Fruit fly (Drosophila melanogaster) whole organism, prepupa: Measurements from ENCODE around the gene CG3581.

Experiments used
- CG10669 ChIP-seq: fragments of 200-800 bp; sonication (Bioruptor generic); optimal IDR thresholded peaks from 3 replicates; lab custom pipeline; 2018; ENCODE audit warnings: missing biosample characterization, mild to moderate bottlenecking, missing genetic modification characterization, moderate library complexity
- CG11294 ChIP-seq: fragments of 200-800 bp; sonication (Bioruptor generic); IDR thresholded peaks from 2 replicates; pipeline ENCODE4 v1.3.6; 2022; ENCODE audit warnings: missing biosample characterization, missing genetic modification characterization
- CG11762 ChIP-seq: fragments of 200-800 bp; sonication (Bioruptor generic); optimal IDR thresholded peaks from 3 replicates; lab custom pipeline; 2016; ENCODE audit warnings: missing biosample characterization, missing genetic modification characterization; ENCODE audit not compliant: insufficient read depth
- CG1621 ChIP-seq: fragments of 200-800 bp; sonication (Bioruptor generic); optimal IDR thresholded peaks from 3 replicates; lab custom pipeline; 2018; ENCODE audit warnings: missing biosample characterization, mild to moderate bottlenecking, missing genetic modification characterization
- CG16779 ChIP-seq: fragments of 200-800 bp; sonication (Bioruptor generic); optimal IDR thresholded peaks from 3 replicates; lab custom pipeline; 2017; ENCODE audit warnings: missing biosample characterization, mild to moderate bottlenecking, missing genetic modification characterization
- CG31627 ChIP-seq: fragments of 200-800 bp; sonication (Bioruptor generic); optimal IDR thresholded peaks from 3 replicates; lab custom pipeline; 2016; ENCODE audit warnings: missing biosample characterization, missing genetic modification characterization
- CG32006 ChIP-seq: fragments of 200-800 bp; sonication (Bioruptor generic); optimal IDR thresholded peaks from 3 replicates; lab custom pipeline; 2017; ENCODE audit warnings: missing biosample characterization, mild to moderate bottlenecking, missing genetic modification characterization
- CG6163 ChIP-seq: fragments of 200-800 bp; sonication (Bioruptor generic); IDR thresholded peaks from 3 replicates; pipeline ENCODE4 v1.3.6; 2022; ENCODE audit warnings: missing biosample characterization, missing genetic modification characterization
- CG6276 ChIP-seq: fragments of 200-800 bp; sonication (Bioruptor generic); optimal IDR thresholded peaks from 2 replicates; lab custom pipeline; 2017; ENCODE audit warnings: missing biosample characterization, mild to moderate bottlenecking, missing genetic modification characterization
- CG6792 ChIP-seq: fragments of 200-800 bp; sonication (Bioruptor generic); optimal IDR thresholded peaks from 3 replicates; lab custom pipeline; 2016; ENCODE audit warnings: missing biosample characterization, missing genetic modification characterization
- CG6808 ChIP-seq: fragments of 200-800 bp; sonication (Bioruptor generic); optimal IDR thresholded peaks from 3 replicates; lab custom pipeline; 2017; ENCODE audit warnings: missing biosample characterization, missing genetic modification characterization, mild to moderate bottlenecking, moderate library complexity, missing genetic modification reagents
- CG8119 ChIP-seq: fragments of 200-800 bp; sonication (Bioruptor generic); IDR thresholded peaks from 3 replicates; pipeline ENCODE4 v1.3.6; 2022; ENCODE audit warnings: missing biosample characterization, missing genetic modification characterization
- CG8319 ChIP-seq: fragments of 200-800 bp; sonication (Bioruptor generic); optimal IDR thresholded peaks from 3 replicates; lab custom pipeline; 2016; ENCODE audit warnings: missing biosample characterization, missing genetic modification characterization
- CG8632 ChIP-seq: fragments of 200-800 bp; sonication (Bioruptor generic); optimal IDR thresholded peaks from 3 replicates; lab custom pipeline; 2016; ENCODE audit warnings: missing biosample characterization, missing genetic modification characterization
- CG9139 ChIP-seq: fragments of 200-800 bp; sonication (Bioruptor generic); optimal IDR thresholded peaks from 3 replicates; lab custom pipeline; 2017; ENCODE audit warnings: missing biosample characterization, mild to moderate bottlenecking, missing genetic modification characterization
- Eip75B ChIP-seq: fragments of 200-800 bp; sonication (Bioruptor generic); optimal IDR thresholded peaks from 3 replicates; lab custom pipeline; 2016; ENCODE audit warnings: missing biosample characterization, missing genetic modification characterization
- Eip78C ChIP-seq: fragments of 200-800 bp; sonication (Bioruptor generic); peaks from one replicate; lab custom pipeline; 2016; ENCODE audit warnings: missing biosample characterization, missing genetic modification characterization
- Ets21C ChIP-seq: fragments of 200-800 bp; sonication (Bioruptor generic); optimal IDR thresholded peaks from 3 replicates; lab custom pipeline; 2016; ENCODE audit warnings: missing biosample characterization, missing genetic modification characterization
- Ets96B ChIP-seq: fragments of 200-800 bp; optimal IDR thresholded peaks from 2 replicates; lab custom pipeline; 2019; ENCODE audit warnings: missing biosample characterization, mild to moderate bottlenecking, missing genetic modification characterization, moderate library complexity
- Gug ChIP-seq: fragments of 200-800 bp; sonication (Bioruptor generic); IDR thresholded peaks from 2 replicates; pipeline ENCODE4 v1.3.6; 2022; ENCODE audit warnings: missing biosample characterization, missing genetic modification characterization
- Hr38 ChIP-seq: sonication (Bioruptor generic); optimal IDR thresholded peaks from 2 replicates; lab custom pipeline; 2016; ENCODE audit warnings: missing biosample characterization, missing genetic modification characterization
- Hr39 ChIP-seq: fragments of 200-800 bp; sonication (Bioruptor generic); optimal IDR thresholded peaks from 2 replicates; lab custom pipeline; 2016; ENCODE audit warnings: missing biosample characterization, missing genetic modification characterization
- Hr4 ChIP-seq: fragments of 200-800 bp; sonication (Bioruptor generic); optimal IDR thresholded peaks from 3 replicates; lab custom pipeline; 2016; ENCODE audit warnings: missing biosample characterization, missing genetic modification characterization
- OdsH ChIP-seq: fragments of 200-800 bp; sonication (Bioruptor generic); optimal IDR thresholded peaks from 3 replicates; lab custom pipeline; 2016; ENCODE audit warnings: missing biosample characterization, missing genetic modification characterization
- Smox ChIP-seq: fragments of 200-800 bp; sonication (Bioruptor generic); optimal IDR thresholded peaks from 3 replicates; lab custom pipeline; 2016; ENCODE audit warnings: missing biosample characterization, missing genetic modification characterization
- Sox14 ChIP-seq: fragments of 200-800 bp; sonication (Bioruptor generic); optimal IDR thresholded peaks from 3 replicates; lab custom pipeline; 2016; ENCODE audit warnings: missing biosample characterization, missing genetic modification characterization
- Sox15 ChIP-seq: fragments of 200-800 bp; sonication (Bioruptor generic); optimal IDR thresholded peaks from 3 replicates; lab custom pipeline; 2016; ENCODE audit warnings: missing biosample characterization, missing genetic modification characterization
- achi ChIP-seq: fragments of 200-800 bp; sonication (Bioruptor generic); optimal IDR thresholded peaks from 3 replicates; lab custom pipeline; 2016; ENCODE audit warnings: missing biosample characterization, missing genetic modification characterization
- cyc ChIP-seq: fragments of 200-800 bp; sonication (Bioruptor generic); optimal IDR thresholded peaks from 3 replicates; lab custom pipeline; 2016; ENCODE audit warnings: missing biosample characterization, missing genetic modification characterization
- eg ChIP-seq: fragments of 200-800 bp; sonication (Bioruptor generic); IDR thresholded peaks from 3 replicates; pipeline ENCODE4 v1.3.6; 2022; ENCODE audit warnings: missing biosample characterization, missing genetic modification characterization
- esn ChIP-seq: fragments of 200-800 bp; sonication (Bioruptor generic); optimal IDR thresholded peaks from 2 replicates; lab custom pipeline; 2016; ENCODE audit warnings: missing biosample characterization, mild to moderate bottlenecking, missing genetic modification characterization, moderate library complexity
- fd59A ChIP-seq: fragments of 200-800 bp; sonication (Bioruptor generic); optimal IDR thresholded peaks from 2 replicates; lab custom pipeline; 2017; ENCODE audit warnings: missing biosample characterization, mild to moderate bottlenecking, missing genetic modification characterization, missing genetic modification reagents
- lz ChIP-seq: fragments of 200-800 bp; sonication (Bioruptor generic); optimal IDR thresholded peaks from 3 replicates; lab custom pipeline; 2016; ENCODE audit warnings: missing biosample characterization, missing genetic modification characterization
- net ChIP-seq: fragments of 200-800 bp; sonication (Bioruptor generic); optimal IDR thresholded peaks from 3 replicates; lab custom pipeline; 2016; ENCODE audit warnings: missing biosample characterization, missing genetic modification characterization
- pdm3 ChIP-seq: fragments of 200-800 bp; sonication (Bioruptor generic); optimal IDR thresholded peaks from 3 replicates; lab custom pipeline; 2016; ENCODE audit warnings: missing biosample characterization, missing genetic modification characterization
- salr ChIP-seq, 2 experiments: fragments of 200-800 bp; sonication (Bioruptor generic); optimal IDR thresholded peaks; 3 replicates each; lab custom pipeline; 2016 to 2018; ENCODE audit warnings: missing biosample characterization in 2 of 2, missing genetic modification characterization in 2 of 2, mild to moderate bottlenecking in 1 of 2
- spab ChIP-seq: fragments of 200-800 bp; sonication (Bioruptor generic); optimal IDR thresholded peaks from 2 replicates; lab custom pipeline; 2017; ENCODE audit warnings: missing biosample characterization, mild to moderate bottlenecking, missing genetic modification characterization, missing genetic modification reagents
- svp ChIP-seq: fragments of 200-800 bp; sonication (Bioruptor generic); peaks from one replicate; lab custom pipeline; 2016; ENCODE audit warnings: missing biosample characterization, missing genetic modification characterization
- topi ChIP-seq: fragments of 200-800 bp; sonication (Bioruptor generic); optimal IDR thresholded peaks from 3 replicates; lab custom pipeline; 2016; ENCODE audit warnings: missing biosample characterization, missing genetic modification characterization
- vri ChIP-seq: fragments of 200-800 bp; sonication (Bioruptor generic); optimal IDR thresholded peaks from 3 replicates; lab custom pipeline; 2016; ENCODE audit warnings: missing biosample characterization, mild to moderate bottlenecking, missing genetic modification characterization

Gene CG3581

DNA sequence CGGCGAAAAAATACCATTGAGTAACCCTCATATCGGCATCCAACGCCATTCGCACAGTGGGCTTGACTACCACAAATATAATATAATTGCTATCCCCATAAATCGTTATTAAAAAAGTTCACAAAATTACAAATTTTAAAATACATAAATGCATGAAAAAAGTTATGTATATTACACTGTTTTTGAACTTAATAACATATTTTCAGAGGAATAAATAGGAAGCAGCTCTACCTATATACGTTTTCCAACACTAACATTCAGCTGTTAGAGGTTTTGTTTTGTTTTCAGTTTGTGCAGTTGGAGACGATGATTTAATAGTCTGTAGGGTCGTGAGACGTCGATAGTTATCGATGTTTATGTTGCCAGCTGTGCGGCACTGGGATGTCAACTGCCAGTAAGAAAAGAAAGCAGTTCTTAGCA is 28.5 kb upstream of the CG3581 start, which contains the start of the genes Ino80 and Aptx (continued):
- peak; percentile 76 for TF ChIP-seq Hr38 (GFP tag; lab: Kevin White, UChicago)
- peak; percentile 89 for TF ChIP-seq CG8632 (GFP tag; lab: Kevin White, UChicago)
- TF ChIP-seq spab (GFP tag; lab: Kevin White, UChicago) = peak; percentile 77
- TF ChIP-seq lz (GFP tag; lab: Kevin White, UChicago) = peak; percentile 96
- peak; percentile 87 for TF ChIP-seq CG10669 (GFP tag; lab: Kevin White, UChicago)
- peak; percentile 81 to 91 for TF ChIP-seq salr (GFP tag; optimal IDR thresholded peaks at IDR 0.05; lab: Kevin White, UChicago)
- TF ChIP-seq eg = peak; percentile 94
- peak; percentile 93 for TF ChIP-seq Smox (GFP tag; lab: Kevin White, UChicago)
- peak; percentile 96 for TF ChIP-seq Sox14 (GFP tag; lab: Kevin White, UChicago)
- peak; percentile 93 for TF ChIP-seq topi (GFP tag; lab: Kevin White, UChicago)
- peak; percentile 70 for TF ChIP-seq CG8319 (GFP tag; lab: Kevin White, UChicago)

DNA sequence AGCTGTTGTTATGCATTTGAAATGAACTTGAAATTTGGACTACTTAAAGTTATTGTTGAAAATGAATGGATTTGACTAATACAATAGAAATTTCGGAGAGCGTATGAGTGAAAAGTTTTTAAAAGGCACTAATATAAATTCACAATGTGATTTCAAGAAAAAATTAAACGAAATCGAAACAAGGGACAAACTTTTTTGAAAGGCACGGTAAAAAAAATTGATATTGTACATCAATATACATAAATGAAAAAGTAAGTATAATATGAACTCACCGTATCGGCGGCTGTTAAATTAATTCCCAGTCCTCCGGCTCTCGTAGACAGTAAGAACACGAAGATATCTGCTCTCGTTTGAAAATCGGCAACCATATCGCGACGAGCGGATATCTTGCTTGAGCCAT is 23.9 kb upstream of the CG3581 start, which contains the start of gene CG31244:
Gene CG31244 (minus strand): TSS at position 101 of the 400 bp plus-strand sequence.
- TF ChIP-seq CG16779 (tag; lab: Kevin White, UChicago) (no peak), pdm3 (GFP tag; lab: Kevin White, UChicago) (no peak)
- TF ChIP-seq, all 60 proteins: peak for 0

DNA sequence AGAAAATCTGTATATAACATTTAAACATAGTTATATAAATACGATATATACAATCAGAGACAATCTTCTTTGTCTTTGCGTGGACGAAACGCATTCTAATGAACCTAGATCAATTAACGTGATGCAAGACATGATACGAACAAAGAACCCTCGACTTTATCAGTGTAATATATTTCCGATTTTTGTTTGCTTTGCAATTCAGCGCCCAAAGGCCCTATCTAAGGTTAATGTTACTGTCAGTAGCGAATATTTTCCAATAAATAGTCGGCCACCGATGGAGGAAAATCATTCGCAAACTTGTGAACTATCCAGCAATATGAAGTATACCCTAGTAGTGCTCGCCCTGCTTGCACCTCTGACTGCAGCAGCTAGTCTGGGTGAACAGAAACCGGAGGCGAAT is 18.5 kb upstream of the CG3581 start, which contains the start of gene CG3739:
Gene CG3739 (plus strand): TSS at position 301 of the 400 bp plus-strand sequence.
- TF ChIP-seq CG11294 (GFP tag; lab: Robert Waterston, UW) (no peak), Ets21C (GFP tag; lab: Kevin White, UChicago) (no peak), net (no peak), CG11762 (no peak), achi (GFP tag; lab: Kevin White, UChicago) (no peak)
- TF ChIP-seq, all 60 proteins: peak for 0

DNA sequence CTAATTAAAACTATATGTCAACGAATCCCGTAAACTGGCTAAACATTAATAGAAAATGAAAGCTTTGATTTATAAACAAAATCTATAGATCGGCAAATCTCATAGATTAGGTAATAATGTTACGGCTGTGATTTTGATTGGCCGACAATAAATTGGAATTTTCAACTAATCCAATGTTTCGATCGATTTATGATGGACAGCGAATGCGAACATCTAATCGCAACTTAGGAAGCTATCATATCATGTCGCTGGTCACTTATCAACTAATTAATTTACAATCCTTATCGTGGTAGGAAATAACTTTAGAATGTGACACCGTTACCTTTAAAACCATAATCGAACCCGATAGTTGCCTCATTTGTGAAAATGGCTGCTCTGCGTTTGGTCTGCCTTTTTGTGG is 15.3 kb upstream of the CG3581 start, which contains the start of gene CG18493:
Gene CG18493 (plus strand): TSS at position 352 of the 400 bp plus-strand sequence.
- TF ChIP-seq CG10669 (GFP tag; lab: Kevin White, UChicago) (no peak), Sox14 (GFP tag; lab: Kevin White, UChicago) (no peak), CG6792 (GFP tag; lab: Kevin White, UChicago) (no peak), eg (no peak), CG8632 (GFP tag; lab: Kevin White, UChicago) (no peak), CG16779 (tag; lab: Kevin White, UChicago) (no peak), CG31627 (no peak), achi (GFP tag; lab: Kevin White, UChicago) (no peak), CG32006 (GFP tag; lab: Kevin White, UChicago) (no peak), CG6276 (GFP tag; lab: Kevin White, UChicago) (no peak), esn (GFP tag; lab: Kevin White, UChicago) (no peak), cyc (GFP tag; lab: Kevin White, UChicago) (no peak), CG6163 (GFP tag; lab: Robert Waterston, UW) (no peak), fd59A (GFP tag; lab: Kevin White, UChicago) (no peak), CG6808 (GFP tag; lab: Kevin White, UChicago) (no peak), svp (GFP tag; lab: Kevin White, UChicago) (no peak), spab (GFP tag; lab: Kevin White, UChicago) (no peak)

DNA sequence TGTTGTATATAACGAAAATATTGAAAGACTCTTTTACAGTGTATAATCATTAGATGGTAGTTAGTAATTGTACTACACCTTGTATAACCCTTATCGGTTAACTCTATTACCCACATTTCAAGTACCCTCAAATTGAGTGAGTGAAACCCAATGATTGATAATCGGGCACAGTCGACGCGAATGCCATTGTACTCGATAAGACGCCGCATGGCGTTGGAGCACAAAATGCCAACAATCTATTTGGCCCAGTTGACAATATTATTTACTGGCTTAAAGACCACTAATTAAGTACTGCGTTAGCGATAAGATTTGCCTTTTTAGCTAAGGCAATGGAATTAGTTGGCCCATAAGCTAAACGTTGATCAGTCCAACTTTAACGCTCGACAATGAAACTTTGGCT is 13.0 kb upstream of the CG3581 start, which contains the start of gene CG3734:
Gene CG3734 (plus strand): TSS at position 254 of the 400 bp plus-strand sequence.
- peak; percentile 73 for TF ChIP-seq vri
- no peak for TF ChIP-seq CG1621 (tag; lab: Kevin White, UChicago)

DNA sequence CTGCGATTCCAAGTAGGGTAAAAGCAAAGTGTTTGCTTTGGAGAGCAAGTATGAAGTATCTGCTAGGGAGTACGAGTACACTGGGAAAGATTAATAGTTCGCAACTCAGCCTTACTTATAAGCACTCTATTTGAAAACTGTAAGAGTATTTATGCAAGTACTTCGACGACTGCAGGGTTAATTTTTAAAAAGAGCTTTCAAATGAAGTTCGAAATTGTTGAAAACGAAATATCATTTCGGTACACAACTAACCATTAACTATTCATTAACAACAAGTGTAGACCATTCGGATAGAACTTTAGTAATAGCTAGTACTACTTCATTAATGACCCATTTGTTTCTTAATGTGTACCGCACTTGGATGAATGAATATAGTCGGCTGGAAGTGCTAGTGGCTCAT is 8.7 kb upstream of the CG3581 start:
- no peak for TF ChIP-seq Eip78C (GFP tag; lab: Kevin White, UChicago)
- TF ChIP-seq CG8119 (GFP tag; lab: Robert Waterston, UW) = no peak
- TF ChIP-seq Eip75B (GFP tag; lab: Kevin White, UChicago) = peak; percentile 15
- TF ChIP-seq CG1621 (tag; lab: Kevin White, UChicago) = no peak
- no peak for TF ChIP-seq CG11294 (GFP tag; lab: Robert Waterston, UW)
- peak; percentile 57 for TF ChIP-seq CG32006 (GFP tag; lab: Kevin White, UChicago)
- TF ChIP-seq pdm3 (GFP tag; lab: Kevin White, UChicago) = no peak
- no peak for TF ChIP-seq Hr39 (GFP tag; lab: Kevin White, UChicago)
- peak; percentile 26 for TF ChIP-seq OdsH (GFP tag; lab: Kevin White, UChicago)
- TF ChIP-seq vri = no peak
- peak; percentile 9 for TF ChIP-seq achi (GFP tag; lab: Kevin White, UChicago)
- TF ChIP-seq CG16779 (tag; lab: Kevin White, UChicago) = no peak
- no peak for TF ChIP-seq CG6276 (GFP tag; lab: Kevin White, UChicago)
- TF ChIP-seq salr (GFP tag; optimal IDR thresholded peaks at IDR 0.05; lab: Kevin White, UChicago) = no peak
- peak; percentile 39 for TF ChIP-seq Hr4 (GFP tag; lab: Kevin White, UChicago)
- no peak for TF ChIP-seq Ets96B (tag; lab: Kevin White, UChicago)
- no peak for TF ChIP-seq CG9139 (GFP tag; lab: Kevin White, UChicago)
- TF ChIP-seq CG8632 (GFP tag; lab: Kevin White, UChicago) = no peak
- TF ChIP-seq Gug (GFP tag; lab: Robert Waterston, UW) = no peak
- no peak for TF ChIP-seq Sox15
